Fruit fly (Drosophila melanogaster) whole organism, prepupa: Measurements from ENCODE around the gene ATPsynD.

Source experiments
- CG10669 ChIP-seq: fragments of 200-800 bp; sonication (Bioruptor generic); optimal IDR thresholded peaks from 3 replicates; lab custom pipeline; 2018; ENCODE audit warnings: missing biosample characterization, mild to moderate bottlenecking, missing genetic modification characterization, moderate library complexity
- CG11294 ChIP-seq: fragments of 200-800 bp; sonication (Bioruptor generic); IDR thresholded peaks from 2 replicates; pipeline ENCODE4 v1.3.6; 2022; ENCODE audit warnings: missing biosample characterization, missing genetic modification characterization
- CG11762 ChIP-seq: fragments of 200-800 bp; sonication (Bioruptor generic); optimal IDR thresholded peaks from 3 replicates; lab custom pipeline; 2016; ENCODE audit warnings: missing biosample characterization, missing genetic modification characterization; ENCODE audit not compliant: insufficient read depth
- CG15336 ChIP-seq: fragments of 200-800 bp; sonication (Bioruptor generic); IDR thresholded peaks from 2 replicates; pipeline ENCODE4 v1.3.6; 2022; ENCODE audit warnings: missing biosample characterization, missing genetic modification characterization
- CG1621 ChIP-seq: fragments of 200-800 bp; sonication (Bioruptor generic); optimal IDR thresholded peaks from 3 replicates; lab custom pipeline; 2018; ENCODE audit warnings: missing biosample characterization, mild to moderate bottlenecking, missing genetic modification characterization
- CG16779 ChIP-seq: fragments of 200-800 bp; sonication (Bioruptor generic); optimal IDR thresholded peaks from 3 replicates; lab custom pipeline; 2017; ENCODE audit warnings: missing biosample characterization, mild to moderate bottlenecking, missing genetic modification characterization
- CG32006 ChIP-seq: fragments of 200-800 bp; sonication (Bioruptor generic); optimal IDR thresholded peaks from 3 replicates; lab custom pipeline; 2017; ENCODE audit warnings: missing biosample characterization, mild to moderate bottlenecking, missing genetic modification characterization
- CG34406 ChIP-seq: fragments of 200-800 bp; sonication (Bioruptor generic); optimal IDR thresholded peaks from 3 replicates; lab custom pipeline; 2016; ENCODE audit warnings: missing biosample characterization, missing genetic modification characterization
- CG3919 ChIP-seq: fragments of 200-800 bp; sonication (Bioruptor generic); optimal IDR thresholded peaks from 3 replicates; lab custom pipeline; 2016; ENCODE audit warnings: missing biosample characterization, missing genetic modification characterization
- CG6163 ChIP-seq: fragments of 200-800 bp; sonication (Bioruptor generic); IDR thresholded peaks from 3 replicates; pipeline ENCODE4 v1.3.6; 2022; ENCODE audit warnings: missing biosample characterization, missing genetic modification characterization
- CG6808 ChIP-seq: fragments of 200-800 bp; sonication (Bioruptor generic); optimal IDR thresholded peaks from 3 replicates; lab custom pipeline; 2017; ENCODE audit warnings: missing biosample characterization, missing genetic modification characterization, mild to moderate bottlenecking, moderate library complexity, missing genetic modification reagents
- CG6854 ChIP-seq: fragments of 200-800 bp; sonication (Bioruptor generic); optimal IDR thresholded peaks from 2 replicates; lab custom pipeline; 2017; ENCODE audit warnings: missing biosample characterization, mild to moderate bottlenecking, missing genetic modification characterization
- CG7368 ChIP-seq: fragments of 200-800 bp; sonication (Bioruptor generic); optimal IDR thresholded peaks from 3 replicates; lab custom pipeline; 2016; ENCODE audit warnings: missing biosample characterization, missing genetic modification characterization
- CG8119 ChIP-seq: fragments of 200-800 bp; sonication (Bioruptor generic); IDR thresholded peaks from 3 replicates; pipeline ENCODE4 v1.3.6; 2022; ENCODE audit warnings: missing biosample characterization, missing genetic modification characterization
- CG8632 ChIP-seq: fragments of 200-800 bp; sonication (Bioruptor generic); optimal IDR thresholded peaks from 3 replicates; lab custom pipeline; 2016; ENCODE audit warnings: missing biosample characterization, missing genetic modification characterization
- Eip75B ChIP-seq: fragments of 200-800 bp; sonication (Bioruptor generic); optimal IDR thresholded peaks from 3 replicates; lab custom pipeline; 2016; ENCODE audit warnings: missing biosample characterization, missing genetic modification characterization
- Eip78C ChIP-seq: fragments of 200-800 bp; sonication (Bioruptor generic); peaks from one replicate; lab custom pipeline; 2016; ENCODE audit warnings: missing biosample characterization, missing genetic modification characterization
- Eip93F ChIP-seq: fragments of 200-800 bp; sonication (Bioruptor generic); optimal IDR thresholded peaks from 2 replicates; lab custom pipeline; 2016; ENCODE audit warnings: missing biosample characterization, mild to moderate bottlenecking, missing genetic modification characterization
- Ets21C ChIP-seq: fragments of 200-800 bp; sonication (Bioruptor generic); optimal IDR thresholded peaks from 3 replicates; lab custom pipeline; 2016; ENCODE audit warnings: missing biosample characterization, missing genetic modification characterization
- Ets96B ChIP-seq: fragments of 200-800 bp; optimal IDR thresholded peaks from 2 replicates; lab custom pipeline; 2019; ENCODE audit warnings: missing biosample characterization, mild to moderate bottlenecking, missing genetic modification characterization, moderate library complexity
- Gug ChIP-seq: fragments of 200-800 bp; sonication (Bioruptor generic); IDR thresholded peaks from 2 replicates; pipeline ENCODE4 v1.3.6; 2022; ENCODE audit warnings: missing biosample characterization, missing genetic modification characterization
- Hr39 ChIP-seq: fragments of 200-800 bp; sonication (Bioruptor generic); optimal IDR thresholded peaks from 2 replicates; lab custom pipeline; 2016; ENCODE audit warnings: missing biosample characterization, missing genetic modification characterization
- Hr4 ChIP-seq: fragments of 200-800 bp; sonication (Bioruptor generic); optimal IDR thresholded peaks from 3 replicates; lab custom pipeline; 2016; ENCODE audit warnings: missing biosample characterization, missing genetic modification characterization
- Lpt ChIP-seq: fragments of 200-800 bp; sonication (Bioruptor generic); optimal IDR thresholded peaks from 3 replicates; lab custom pipeline; 2016; ENCODE audit warnings: missing biosample characterization, missing genetic modification characterization
- Met ChIP-seq: fragments of 200-800 bp; sonication (Bioruptor generic); optimal IDR thresholded peaks from 3 replicates; lab custom pipeline; 2016; ENCODE audit warnings: missing biosample characterization, missing genetic modification characterization
- OdsH ChIP-seq: fragments of 200-800 bp; sonication (Bioruptor generic); optimal IDR thresholded peaks from 3 replicates; lab custom pipeline; 2016; ENCODE audit warnings: missing biosample characterization, missing genetic modification characterization
- Sox14 ChIP-seq: fragments of 200-800 bp; sonication (Bioruptor generic); optimal IDR thresholded peaks from 3 replicates; lab custom pipeline; 2016; ENCODE audit warnings: missing biosample characterization, missing genetic modification characterization
- Sox15 ChIP-seq: fragments of 200-800 bp; sonication (Bioruptor generic); optimal IDR thresholded peaks from 3 replicates; lab custom pipeline; 2016; ENCODE audit warnings: missing biosample characterization, missing genetic modification characterization
- achi ChIP-seq: fragments of 200-800 bp; sonication (Bioruptor generic); optimal IDR thresholded peaks from 3 replicates; lab custom pipeline; 2016; ENCODE audit warnings: missing biosample characterization, missing genetic modification characterization
- cyc ChIP-seq: fragments of 200-800 bp; sonication (Bioruptor generic); optimal IDR thresholded peaks from 3 replicates; lab custom pipeline; 2016; ENCODE audit warnings: missing biosample characterization, missing genetic modification characterization
- dac ChIP-seq: fragments of 200-800 bp; sonication (Bioruptor generic); optimal IDR thresholded peaks from 2 replicates; lab custom pipeline; 2017; ENCODE audit warnings: missing biosample characterization, mild to moderate bottlenecking, missing genetic modification characterization
- dsx ChIP-seq: fragments of 200-800 bp; optimal IDR thresholded peaks from 3 replicates; lab custom pipeline; 2019; ENCODE audit warnings: missing biosample characterization, mild to moderate bottlenecking, missing genetic modification characterization, moderate library complexity; ENCODE audit not compliant: poor library complexity, severe bottlenecking
- eg ChIP-seq: fragments of 200-800 bp; sonication (Bioruptor generic); IDR thresholded peaks from 3 replicates; pipeline ENCODE4 v1.3.6; 2022; ENCODE audit warnings: missing biosample characterization, missing genetic modification characterization
- esn ChIP-seq: fragments of 200-800 bp; sonication (Bioruptor generic); optimal IDR thresholded peaks from 2 replicates; lab custom pipeline; 2016; ENCODE audit warnings: missing biosample characterization, mild to moderate bottlenecking, missing genetic modification characterization, moderate library complexity
- fd59A ChIP-seq: fragments of 200-800 bp; sonication (Bioruptor generic); optimal IDR thresholded peaks from 2 replicates; lab custom pipeline; 2017; ENCODE audit warnings: missing biosample characterization, mild to moderate bottlenecking, missing genetic modification characterization, missing genetic modification reagents
- fd85E ChIP-seq: fragments of 200-800 bp; sonication (Bioruptor generic); optimal IDR thresholded peaks from 3 replicates; lab custom pipeline; 2016; ENCODE audit warnings: missing biosample characterization, missing genetic modification characterization
- fkh ChIP-seq: fragments of 200-800 bp; sonication (Bioruptor generic); optimal IDR thresholded peaks from 3 replicates; lab custom pipeline; 2017; ENCODE audit warnings: missing biosample characterization, mild to moderate bottlenecking, missing genetic modification characterization, moderate library complexity
- lz ChIP-seq: fragments of 200-800 bp; sonication (Bioruptor generic); optimal IDR thresholded peaks from 3 replicates; lab custom pipeline; 2016; ENCODE audit warnings: missing biosample characterization, missing genetic modification characterization
- net ChIP-seq: fragments of 200-800 bp; sonication (Bioruptor generic); optimal IDR thresholded peaks from 3 replicates; lab custom pipeline; 2016; ENCODE audit warnings: missing biosample characterization, missing genetic modification characterization
- pdm3 ChIP-seq: fragments of 200-800 bp; sonication (Bioruptor generic); optimal IDR thresholded peaks from 3 replicates; lab custom pipeline; 2016; ENCODE audit warnings: missing biosample characterization, missing genetic modification characterization
- spab ChIP-seq: fragments of 200-800 bp; sonication (Bioruptor generic); optimal IDR thresholded peaks from 2 replicates; lab custom pipeline; 2017; ENCODE audit warnings: missing biosample characterization, mild to moderate bottlenecking, missing genetic modification characterization, missing genetic modification reagents
- ss ChIP-seq, 2 experiments: fragments of 200-800 bp; sonication (Bioruptor generic); optimal IDR thresholded peaks; 2 replicates in 1 of 2; 3 replicates in 1 of 2; lab custom pipeline; 2017 to 2018; ENCODE audit warnings: mild to moderate bottlenecking in 2 of 2, missing biosample characterization in 2 of 2, missing genetic modification characterization in 2 of 2, moderate library complexity in 1 of 2
- topi ChIP-seq: fragments of 200-800 bp; sonication (Bioruptor generic); optimal IDR thresholded peaks from 3 replicates; lab custom pipeline; 2016; ENCODE audit warnings: missing biosample characterization, missing genetic modification characterization
- vri ChIP-seq: fragments of 200-800 bp; sonication (Bioruptor generic); optimal IDR thresholded peaks from 3 replicates; lab custom pipeline; 2016; ENCODE audit warnings: missing biosample characterization, mild to moderate bottlenecking, missing genetic modification characterization

ATPsynD gene

dm6 chr3R:19075135-19075534 is 19.7 kb upstream of the ATPsynD start (continued):
- TF ChIP-seq eg (peak; percentile 50; the same call in 2 of the 3 replicates), Sox15 (no peak), fd85E (GFP tag; lab: Kevin White, UChicago) (no peak), cyc (no peak), CG11294 (GFP tag; lab: Robert Waterston, UW) (0 out of 2 replicates have a peak, but pooled peaks have one; percentile 7), fd59A (GFP tag; lab: Kevin White, UChicago) (peak; percentile 3), dsx (GFP tag; lab: Kevin White, UChicago) (peak; percentile 60), Hr4 (peak; percentile 42), CG11762 (GFP tag; lab: Kevin White, UChicago) (peak; percentile 42), OdsH (GFP tag; lab: Kevin White, UChicago) (peak; percentile 29), Met (GFP tag; lab: Kevin White, UChicago) (no peak), Eip78C (peak; percentile 88), CG8632 (GFP tag; lab: Kevin White, UChicago) (no peak), lz (GFP tag; lab: Kevin White, UChicago) (no peak), pdm3 (GFP tag; lab: Kevin White, UChicago) (peak; percentile 41), Hr39 (GFP tag; lab: Kevin White, UChicago) (no peak), net (GFP tag; lab: Kevin White, UChicago) (peak; percentile 1), Sox14 (GFP tag; lab: Kevin White, UChicago) (peak; percentile 47), Ets21C (no peak)
- TF ChIP-seq, all 60 proteins: peak for 30

- TF ChIP-seq net (GFP tag; lab: Kevin White, UChicago) (no peak), CG8632 (GFP tag; lab: Kevin White, UChicago) (no peak), CG11762 (GFP tag; lab: Kevin White, UChicago) (no peak), CG7368 (GFP tag; lab: Kevin White, UChicago) (no peak), CG10669 (GFP tag; lab: Kevin White, UChicago) (no peak), Eip78C (peak; percentile 22), fkh (GFP tag; lab: Kevin White, UChicago) (no peak), Eip75B (GFP tag; lab: Kevin White, UChicago) (no peak), ss (GFP tag; optimal IDR thresholded peaks at IDR 0.05; lab: Kevin White, UChicago) (peak in 1 of 2 experiments; percentile 40), Ets21C (no peak), dsx (GFP tag; lab: Kevin White, UChicago) (peak; percentile 99), esn (GFP tag; lab: Kevin White, UChicago) (no peak)
Observed at dm6 chr3R:19077856-19078255, 16.9 kb upstream of the ATPsynD start.

- TF ChIP-seq dac (GFP tag; lab: Kevin White, UChicago) (no peak), CG7368 (GFP tag; lab: Kevin White, UChicago) (no peak), CG11762 (GFP tag; lab: Kevin White, UChicago) (no peak), fkh (GFP tag; lab: Kevin White, UChicago) (no peak), CG10669 (GFP tag; lab: Kevin White, UChicago) (peak; percentile 33), CG6163 (GFP tag; lab: Robert Waterston, UW) (peak; percentile 44; the same call in 1 of the 3 replicates), esn (GFP tag; lab: Kevin White, UChicago) (no peak), Hr4 (peak; percentile 12), topi (GFP tag; lab: Kevin White, UChicago) (no peak), Eip93F (GFP tag; lab: Kevin White, UChicago) (no peak), CG8119 (no peak), Sox14 (GFP tag; lab: Kevin White, UChicago) (peak; percentile 17), eg (no peak), dsx (GFP tag; lab: Kevin White, UChicago) (peak; percentile 46), spab (GFP tag; lab: Kevin White, UChicago) (peak; percentile 44), CG16779 (tag; lab: Kevin White, UChicago) (no peak), CG32006 (GFP tag; lab: Kevin White, UChicago) (peak; percentile 25), CG11294 (GFP tag; lab: Robert Waterston, UW) (no peak), vri (GFP tag; lab: Kevin White, UChicago) (no peak), CG15336 (GFP tag; lab: Robert Waterston, UW) (no peak), CG1621 (tag; lab: Kevin White, UChicago) (peak; percentile 29), Ets96B (tag; lab: Kevin White, UChicago) (peak; percentile 54), CG6854 (GFP tag; lab: Kevin White, UChicago) (no peak), Met (GFP tag; lab: Kevin White, UChicago) (no peak), Gug (GFP tag; lab: Robert Waterston, UW) (no peak), Lpt (GFP tag; lab: Kevin White, UChicago) (no peak), net (GFP tag; lab: Kevin White, UChicago) (no peak), CG34406 (GFP tag; lab: Kevin White, UChicago) (no peak), achi (GFP tag; lab: Kevin White, UChicago) (peak; percentile 33), CG3919 (GFP tag; lab: Kevin White, UChicago) (peak; percentile 45), CG6808 (GFP tag; lab: Kevin White, UChicago) (peak; percentile 62), Hr39 (GFP tag; lab: Kevin White, UChicago) (no peak), cyc (no peak), Sox15 (no peak)
Observed at dm6 chr3R:19079140-19079539, 15.7 kb upstream of the ATPsynD start.
